Worm (Caenorhabditis elegans) whole organism, L4/young adult: ENCODE results near the gene rpa-1.

Source experiments
- W03F9.2 ChIP-seq: fragments of 150-350 bp; optimal IDR thresholded peaks from 2 replicates; lab custom pipeline; 2014; ENCODE audit warnings: missing biosample characterization, missing genetic modification characterization
- dao-5 ChIP-seq: sonication (generic microtip); optimal IDR thresholded peaks from 2 replicates; lab custom pipeline; 2016; ENCODE audit warnings: missing genotype, missing genetic modification characterization, moderate library complexity, missing compliant biosample characterization
- him-1 ChIP-seq: sonication (generic microtip); optimal IDR thresholded peaks from 2 replicates; lab custom pipeline; 2016; ENCODE audit warnings: missing genotype, missing genetic modification reagents, missing genetic modification characterization, missing compliant biosample characterization

DNA sequence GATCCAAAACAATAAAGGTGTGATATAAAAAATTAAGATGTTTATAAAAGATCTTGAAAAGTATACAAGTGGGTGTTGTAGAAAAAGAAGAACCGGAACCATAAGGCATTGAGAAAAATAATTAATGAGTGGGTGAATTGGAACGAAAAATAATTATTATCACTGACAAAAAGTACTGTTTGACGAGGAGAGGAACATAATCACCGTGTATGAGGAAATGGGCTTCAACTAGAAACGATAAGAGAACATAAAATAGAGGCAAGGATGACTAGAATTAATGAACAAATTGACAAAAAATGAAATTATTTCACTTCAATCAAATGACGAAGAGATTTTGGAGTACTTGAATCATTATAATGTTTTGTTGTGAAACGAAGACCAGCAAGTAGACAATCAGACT, 46.2 kb upstream of the rpa-1 start:
- no peak for TF ChIP-seq dao-5 (tag; lab: Kevin White, UChicago)
- TF ChIP-seq him-1 (tag; lab: Kevin White, UChicago): no peak
- TF ChIP-seq W03F9.2 (tag; lab: Kevin White, UChicago): no peak
